Worm (Caenorhabditis elegans) whole organism, late embryonic: Measurements from ENCODE around the gene kreg-1.
A peak's percentile ranks its signal among the peaks of the same experiment; 100 is the strongest.

Source experiments
- C08G9.2 ChIP-seq: sonication (generic microtip); optimal IDR thresholded peaks from 2 replicates; lab custom pipeline; 2016; ENCODE audit warnings: mild to moderate bottlenecking, missing genetic modification characterization, moderate library complexity, missing compliant biosample characterization
- F13H6.1 ChIP-seq: sonication (generic microtip); optimal IDR thresholded peaks from 2 replicates; lab custom pipeline; 2016; ENCODE audit warnings: missing genetic modification characterization, missing compliant biosample characterization
- K09A11.1 ChIP-seq: sonication (generic microtip); optimal IDR thresholded peaks from 2 replicates; lab custom pipeline; 2017; ENCODE audit warnings: antibody characterized with exemption, mild to moderate bottlenecking, missing genetic modification characterization, missing compliant biosample characterization; ENCODE audit not compliant: insufficient read depth
- ahr-1 ChIP-seq: sonication (generic microtip); optimal IDR thresholded peaks from 2 replicates; lab custom pipeline; 2016; ENCODE audit warnings: missing genetic modification characterization, missing compliant biosample characterization
- ceh-14 ChIP-seq: sonication (generic microtip); optimal IDR thresholded peaks from 2 replicates; lab custom pipeline; 2016; ENCODE audit warnings: missing genotype, missing genetic modification characterization, missing compliant biosample characterization
- ceh-19 ChIP-seq: fragments of 200-800 bp; sonication (Bioruptor generic); optimal IDR thresholded peaks from 2 replicates; lab custom pipeline; 2018; ENCODE audit warnings: mild to moderate bottlenecking, missing genetic modification characterization, missing compliant biosample characterization
- ceh-2 ChIP-seq: sonication (generic microtip); optimal IDR thresholded peaks from 2 replicates; lab custom pipeline; 2016; ENCODE audit warnings: missing genotype, missing genetic modification characterization, missing compliant biosample characterization
- ceh-22 ChIP-seq: sonication (generic microtip); optimal IDR thresholded peaks from 2 replicates; lab custom pipeline; 2017; ENCODE audit warnings: missing biosample characterization, missing genetic modification characterization
- ceh-34 ChIP-seq: sonication (generic microtip); optimal IDR thresholded peaks from 2 replicates; lab custom pipeline; 2016; ENCODE audit warnings: mild to moderate bottlenecking, missing genetic modification characterization, missing compliant biosample characterization
- ceh-48 ChIP-seq: sonication (generic microtip); optimal IDR thresholded peaks from 2 replicates; lab custom pipeline; 2016; ENCODE audit warnings: missing genetic modification characterization, inconsistent platforms, missing compliant biosample characterization
- dmd-4 ChIP-seq: sonication (generic microtip); optimal IDR thresholded peaks from 2 replicates; lab custom pipeline; 2016; ENCODE audit warnings: borderline replicate concordance, missing genetic modification characterization, missing compliant biosample characterization
- dve-1 ChIP-seq: sonication (generic microtip); optimal IDR thresholded peaks from 2 replicates; lab custom pipeline; 2017; ENCODE audit warnings: antibody characterized with exemption, mild to moderate bottlenecking, missing genetic modification characterization, missing compliant biosample characterization
- elt-4 ChIP-seq: sonication (generic microtip); optimal IDR thresholded peaks from 2 replicates; lab custom pipeline; 2016; ENCODE audit warnings: missing genetic modification characterization, missing compliant biosample characterization
- ets-4 ChIP-seq: sonication (generic microtip); optimal IDR thresholded peaks from 2 replicates; lab custom pipeline; 2016; ENCODE audit warnings: missing genetic modification characterization, missing compliant biosample characterization
- fkh-10 ChIP-seq: fragments of 150-350 bp; optimal IDR thresholded peaks from 2 replicates; lab custom pipeline; 2014; ENCODE audit warnings: missing biosample characterization, missing genetic modification reagents, missing genetic modification characterization
- gmeb-2 ChIP-seq: sonication (generic microtip); optimal IDR thresholded peaks from 2 replicates; lab custom pipeline; 2016; ENCODE audit warnings: missing genetic modification characterization, inconsistent platforms, missing compliant biosample characterization
- hlh-13 ChIP-seq: fragments of 200-800 bp; sonication (Bioruptor generic); optimal IDR thresholded peaks from 2 replicates; lab custom pipeline; 2018; ENCODE audit warnings: mild to moderate bottlenecking, missing genetic modification characterization, missing compliant biosample characterization
- hlh-15 ChIP-seq: sonication (generic microtip); optimal IDR thresholded peaks from 2 replicates; lab custom pipeline; 2016; ENCODE audit warnings: missing genetic modification characterization, missing compliant biosample characterization
- hlh-30 ChIP-seq: sonication (generic microtip); optimal IDR thresholded peaks from 2 replicates; lab custom pipeline; 2017; ENCODE audit warnings: antibody characterized with exemption, missing genetic modification characterization, missing compliant biosample characterization; ENCODE audit not compliant: insufficient read depth
- nhr-11 ChIP-seq: fragments of 150-350 bp; optimal IDR thresholded peaks from 2 replicates; lab custom pipeline; 2014; ENCODE audit warnings: missing biosample characterization, missing genetic modification characterization
- npax-4 ChIP-seq: sonication (generic microtip); optimal IDR thresholded peaks from 2 replicates; lab custom pipeline; 2016; ENCODE audit warnings: missing genetic modification characterization, missing compliant biosample characterization
- pag-3 ChIP-seq: sonication (generic microtip); optimal IDR thresholded peaks from 2 replicates; lab custom pipeline; 2016; ENCODE audit warnings: missing compliant biosample characterization, missing genetic modification characterization, borderline replicate concordance
- pat-9 ChIP-seq: fragments of 200-800 bp; sonication (Bioruptor generic); optimal IDR thresholded peaks from 2 replicates; lab custom pipeline; 2018; ENCODE audit warnings: mild to moderate bottlenecking, missing genetic modification characterization, moderate library complexity, missing compliant biosample characterization
- pax-1 ChIP-seq: fragments of 150-350 bp; optimal IDR thresholded peaks from 2 replicates; lab custom pipeline; 2014; ENCODE audit warnings: missing biosample characterization, missing genetic modification characterization
- pha-2 ChIP-seq: sonication (generic microtip); optimal IDR thresholded peaks from 2 replicates; lab custom pipeline; 2017; ENCODE audit warnings: mild to moderate bottlenecking, missing genetic modification characterization, missing compliant biosample characterization
- pha-4 ChIP-seq: fragments of 150-350 bp; optimal IDR thresholded peaks from 2 replicates; lab custom pipeline; 2018; ENCODE audit warnings: missing biosample characterization, missing genetic modification reagents, missing genetic modification characterization
- ref-2 ChIP-seq: sonication (generic microtip); optimal IDR thresholded peaks from 2 replicates; lab custom pipeline; 2016; ENCODE audit warnings: missing genetic modification characterization, missing compliant biosample characterization
- rnt-1 ChIP-seq: sonication (generic microtip); optimal IDR thresholded peaks from 2 replicates; lab custom pipeline; 2016; ENCODE audit warnings: missing genetic modification characterization, missing compliant biosample characterization
- sox-2 ChIP-seq: fragments of 200-800 bp; sonication (Bioruptor generic); IDR thresholded peaks from 2 replicates; pipeline ENCODE4 v1.3.6; 2022; ENCODE audit warnings: missing genetic modification reagents, missing genetic modification characterization, missing compliant biosample characterization
- sox-4 ChIP-seq: sonication (generic microtip); optimal IDR thresholded peaks from 2 replicates; lab custom pipeline; 2017; ENCODE audit warnings: mild to moderate bottlenecking, missing genetic modification characterization, inconsistent platforms, missing compliant biosample characterization
- syd-9 ChIP-seq: sonication (generic microtip); optimal IDR thresholded peaks from 2 replicates; lab custom pipeline; 2016; ENCODE audit warnings: mild to moderate bottlenecking, missing genetic modification characterization, moderate library complexity, missing compliant biosample characterization
- tbx-2 ChIP-seq: sonication (generic microtip); optimal IDR thresholded peaks from 2 replicates; lab custom pipeline; 2016; ENCODE audit warnings: missing genetic modification characterization, missing compliant biosample characterization
- unc-42 ChIP-seq: sonication (generic microtip); optimal IDR thresholded peaks from 2 replicates; lab custom pipeline; 2016; ENCODE audit warnings: missing genotype, missing genetic modification characterization, missing compliant biosample characterization
- unc-55 ChIP-seq: sonication (generic microtip); optimal IDR thresholded peaks from 2 replicates; lab custom pipeline; 2017; ENCODE audit warnings: missing biosample characterization, missing genetic modification reagents, missing genetic modification characterization
- unc-86 ChIP-seq: sonication (generic microtip); optimal IDR thresholded peaks from 2 replicates; lab custom pipeline; 2016; ENCODE audit warnings: missing genetic modification characterization, missing compliant biosample characterization
- zip-5 ChIP-seq: sonication (generic microtip); optimal IDR thresholded peaks from 2 replicates; lab custom pipeline; 2016; ENCODE audit warnings: missing genetic modification characterization, missing compliant biosample characterization
- ztf-16 ChIP-seq: sonication (generic microtip); optimal IDR thresholded peaks from 2 replicates; lab custom pipeline; 2017; ENCODE audit warnings: missing genetic modification characterization, missing compliant biosample characterization

The kreg-1 gene

DNA sequence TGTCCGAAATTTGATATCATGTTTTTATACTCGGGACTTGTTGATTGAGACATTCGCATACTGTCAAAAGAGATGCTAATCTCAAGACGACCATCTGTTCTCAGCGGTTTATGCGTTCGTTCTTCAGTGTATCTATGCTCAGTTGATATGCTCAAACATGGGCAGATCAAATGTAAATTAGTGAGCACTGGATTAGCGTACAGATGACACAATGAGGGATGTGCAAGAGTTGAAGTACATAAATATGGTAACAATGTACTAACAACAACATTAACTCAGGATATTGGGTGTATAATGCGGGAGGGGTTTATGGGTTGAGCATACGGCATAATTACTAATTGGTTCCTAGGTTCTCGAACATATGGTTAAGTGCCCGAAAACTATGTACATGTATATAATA is 47.1 kb upstream of the kreg-1 start:
- TF ChIP-seq unc-42 (peak; percentile 9), ztf-16 (no peak)

DNA sequence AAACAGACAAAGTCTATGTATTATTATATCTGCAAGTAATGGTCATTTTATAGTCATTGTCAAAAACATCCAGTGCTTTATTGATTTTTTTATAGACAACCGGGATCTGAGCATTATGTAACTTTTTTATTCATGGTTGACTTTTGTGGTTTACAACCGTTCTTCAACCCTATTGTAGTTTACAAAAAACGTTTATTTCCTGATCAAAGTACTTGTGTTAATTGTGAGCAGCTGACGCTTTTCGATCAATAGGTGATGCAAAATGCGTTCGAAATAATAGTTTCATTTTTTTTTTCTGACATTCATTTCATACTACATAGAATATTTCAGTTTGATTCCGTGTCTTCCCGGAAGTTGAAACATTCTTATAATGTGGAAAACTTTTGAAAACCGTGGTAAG is 36.8 kb upstream of the kreg-1 start, which contains the start of the genes K09E2.2 and K09E2.3:
TSS of gene K09E2.2 (plus strand) at position 301 of the 400 bp plus-strand sequence.
TSS of gene K09E2.3 (plus strand) at position 325 of the 400 bp plus-strand sequence.
- TF ChIP-seq syd-9 (tag; lab: Kevin White, UChicago) (no peak), hlh-13 (GFP tag; lab: Kevin White, UChicago) (no peak), hlh-15 (tag; lab: Kevin White, UChicago) (no peak), ceh-48 (tag; lab: Kevin White, UChicago) (no peak), ets-4 (tag; lab: Kevin White, UChicago) (no peak), pha-4 (tag; lab: Kevin White, UChicago) (no peak), ceh-2 (tag; lab: Kevin White, UChicago) (no peak), pag-3 (tag; lab: Kevin White, UChicago) (no peak), ceh-19 (GFP tag; lab: Kevin White, UChicago) (no peak), nhr-11 (tag; lab: Kevin White, UChicago) (no peak), pat-9 (tag; lab: Kevin White, UChicago) (no peak), dve-1 (tag; lab: Kevin White, UChicago) (no peak), C08G9.2 (no peak), dmd-4 (tag; lab: Kevin White, UChicago) (no peak), rnt-1 (tag; lab: Kevin White, UChicago) (no peak), unc-86 (tag; lab: Kevin White, UChicago) (no peak), hlh-30 (no peak)

DNA sequence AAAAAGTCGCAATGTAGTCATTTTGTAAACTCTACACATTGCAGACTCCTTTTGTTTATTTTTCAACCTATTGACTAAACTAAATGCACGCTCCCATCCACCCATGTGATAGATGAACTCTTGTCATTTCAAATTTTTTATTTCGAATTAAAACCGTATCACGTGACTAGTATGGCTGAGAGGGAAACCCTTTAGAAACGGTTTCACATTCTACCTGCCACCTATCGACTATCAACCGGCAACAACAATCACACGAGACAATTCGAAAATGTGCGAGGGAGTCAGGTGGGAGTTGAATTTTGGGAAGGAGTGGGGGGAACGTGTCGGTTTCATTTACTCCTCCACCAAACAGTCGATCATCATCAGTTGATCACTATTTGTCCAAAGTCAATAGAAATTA is 35.0 kb upstream of the kreg-1 start:
- TF ChIP-seq ceh-34 (tag; lab: Kevin White, UChicago), result no peak
- no peak for TF ChIP-seq dve-1 (tag; lab: Kevin White, UChicago)
- TF ChIP-seq hlh-30, result peak; percentile 68

DNA sequence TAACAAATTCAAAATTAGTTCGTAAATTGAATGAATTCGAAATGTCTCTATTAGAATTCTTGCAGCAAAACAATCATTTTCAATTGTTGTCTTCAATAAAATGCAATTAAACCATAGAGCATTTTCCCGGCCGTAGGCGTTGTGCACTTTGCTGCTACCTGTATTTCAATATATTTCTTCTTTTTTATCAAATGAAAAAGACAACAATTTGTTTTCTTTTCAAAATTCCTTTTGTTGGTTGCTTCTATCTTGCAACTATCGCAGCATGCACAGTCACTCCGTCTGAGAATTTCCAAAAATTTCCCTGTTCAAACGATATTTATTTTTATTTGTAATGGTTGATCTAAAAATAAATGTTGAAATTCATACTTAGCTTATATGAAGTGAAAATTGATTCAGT is 34.4 kb upstream of the kreg-1 start:
- TF ChIP-seq C08G9.2 (no peak), ref-2 (tag; lab: Kevin White, UChicago) (no peak), fkh-10 (GFP tag; lab: Kevin White, UChicago) (no peak), npax-4 (no peak), pax-1 (tag; lab: Kevin White, UChicago) (no peak), ceh-14 (no peak), ahr-1 (tag; lab: Kevin White, UChicago) (no peak)

DNA sequence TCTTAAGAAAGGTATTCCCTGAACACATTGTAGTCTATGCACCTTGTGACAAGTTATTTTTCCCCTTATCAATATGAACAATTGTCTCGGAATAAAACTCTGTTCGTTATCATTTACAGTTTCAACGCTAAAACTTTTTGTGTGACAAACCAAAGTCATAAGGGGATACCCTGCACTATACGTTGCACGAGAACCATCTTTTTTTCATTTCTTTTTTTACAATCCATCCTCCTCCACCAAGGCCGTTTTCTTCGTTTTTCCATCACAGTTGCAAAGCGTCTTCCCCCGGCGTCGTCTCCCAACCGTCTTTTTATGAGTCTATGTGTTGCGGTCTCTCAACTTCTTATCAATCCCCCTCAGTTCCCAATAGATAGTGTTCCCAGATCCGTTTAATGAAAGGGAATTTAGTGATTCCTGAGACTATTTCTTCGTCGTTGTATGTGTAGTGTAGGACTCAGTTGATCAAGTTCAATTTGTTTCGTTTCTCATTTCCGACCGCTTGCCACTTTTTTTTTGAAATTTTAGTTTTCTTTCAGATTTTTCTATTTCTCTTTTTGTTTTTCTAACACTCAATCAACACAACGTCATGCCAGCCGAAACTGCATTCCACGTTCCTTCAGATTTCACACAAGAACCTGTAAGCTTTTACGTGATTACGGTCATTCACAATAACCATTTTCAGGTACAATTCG is 33.3 kb upstream of the kreg-1 start:
- TF ChIP-seq pha-2 (tag; lab: Kevin White, UChicago) (no peak), K09A11.1 (no peak), ceh-19 (GFP tag; lab: Kevin White, UChicago) (no peak), ceh-22 (no peak), pag-3 (tag; lab: Kevin White, UChicago) (no peak), fkh-10 (GFP tag; lab: Kevin White, UChicago) (no peak), unc-55 (GFP tag; lab: Kevin White, UChicago) (no peak)

DNA sequence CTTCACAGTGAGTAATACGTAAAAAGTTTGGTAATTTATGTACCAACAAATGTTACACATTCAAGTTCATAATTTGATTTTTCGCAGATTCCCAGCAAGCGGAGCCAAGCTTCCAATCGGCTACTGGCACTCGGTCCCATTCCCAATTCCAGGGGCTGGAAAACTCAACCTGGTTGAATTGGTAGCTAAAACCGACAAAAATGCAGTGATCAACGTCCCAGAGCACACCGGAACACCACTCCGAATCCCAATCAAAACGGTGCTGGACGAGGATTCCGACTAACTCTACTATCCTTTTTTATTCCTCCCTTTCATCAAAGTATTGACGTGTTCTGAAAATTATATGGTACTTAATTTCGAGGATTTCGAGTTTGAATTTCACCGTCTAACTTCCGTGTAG is 32.2 kb upstream of the kreg-1 start:
- no peak for TF ChIP-seq F13H6.1 (tag; lab: Kevin White, UChicago)
- TF ChIP-seq pag-3 (tag; lab: Kevin White, UChicago), result no peak
- no peak for TF ChIP-seq gmeb-2 (tag; lab: Kevin White, UChicago)
- TF ChIP-seq pha-4 (tag; lab: Kevin White, UChicago), result no peak
- no peak for TF ChIP-seq ceh-22
- no peak for TF ChIP-seq elt-4 (tag; lab: Kevin White, UChicago)
- no peak for TF ChIP-seq ets-4 (tag; lab: Kevin White, UChicago)
- no peak for TF ChIP-seq sox-2 (GFP tag; lab: Robert Waterston, UW)
- no peak for TF ChIP-seq ceh-34 (tag; lab: Kevin White, UChicago)
- TF ChIP-seq zip-5 (tag; lab: Kevin White, UChicago), result no peak
- no peak for TF ChIP-seq unc-86 (tag; lab: Kevin White, UChicago)
- TF ChIP-seq nhr-11 (tag; lab: Kevin White, UChicago), result no peak
- no peak for TF ChIP-seq sox-4 (tag; lab: Kevin White, UChicago)
- TF ChIP-seq ahr-1 (tag; lab: Kevin White, UChicago), result no peak
- no peak for TF ChIP-seq fkh-10 (GFP tag; lab: Kevin White, UChicago)
- no peak for TF ChIP-seq K09A11.1
- no peak for TF ChIP-seq tbx-2
